Fruit fly (Drosophila melanogaster) whole organism, pupa: ENCODE results near the gene CG34290.

ENCODE experiments used
- CG10348 ChIP-seq: fragments of 200-800 bp; sonication (Bioruptor generic); IDR thresholded peaks from 2 replicates; pipeline ENCODE4 v1.3.6; 2022; ENCODE audit warnings: missing biosample characterization, missing genetic modification characterization
- CG12605 ChIP-seq: fragments of 200-800 bp; sonication (Bioruptor generic); IDR thresholded peaks from 2 replicates; pipeline ENCODE4 v1.3.6; 2022; ENCODE audit warnings: missing biosample characterization, missing genetic modification characterization
- CG13204 ChIP-seq: fragments of 200-800 bp; sonication (Bioruptor generic); optimal IDR thresholded peaks from 2 replicates; lab custom pipeline; 2018; ENCODE audit warnings: missing biosample characterization, mild to moderate bottlenecking, missing genetic modification characterization, moderate library complexity
- CG14655 ChIP-seq: fragments of 200-800 bp; sonication (Bioruptor generic); optimal IDR thresholded peaks from 3 replicates; lab custom pipeline; 2017; ENCODE audit warnings: mild to moderate bottlenecking, missing biosample characterization, missing genetic modification reagents, missing genetic modification characterization
- CG15710 ChIP-seq: fragments of 200-800 bp; sonication (Bioruptor generic); optimal IDR thresholded peaks from 2 replicates; lab custom pipeline; 2018; ENCODE audit warnings: missing biosample characterization, mild to moderate bottlenecking, missing genetic modification characterization, moderate library complexity
- CG17806 ChIP-seq: fragments of 200-800 bp; sonication (Bioruptor generic); optimal IDR thresholded peaks from 2 replicates; lab custom pipeline; 2018; ENCODE audit warnings: missing biosample characterization, mild to moderate bottlenecking, missing genetic modification characterization, moderate library complexity
- CG32121 ChIP-seq: fragments of 200-800 bp; sonication (Bioruptor generic); IDR thresholded peaks from 2 replicates; pipeline ENCODE4 v1.3.6; 2022; ENCODE audit warnings: missing biosample characterization, missing genetic modification characterization
- CG34367 ChIP-seq: fragments of 200-800 bp; sonication (Bioruptor generic); optimal IDR thresholded peaks from 2 replicates; lab custom pipeline; 2018; ENCODE audit warnings: missing biosample characterization, mild to moderate bottlenecking, missing genetic modification characterization
- CG4496 ChIP-seq: fragments of 200-800 bp; sonication (Bioruptor generic); IDR thresholded peaks from 3 replicates; pipeline ENCODE4 v1.3.6; 2022; ENCODE audit warnings: missing biosample characterization, missing genetic modification characterization
- CG8159 ChIP-seq: fragments of 200-800 bp; sonication (Bioruptor generic); optimal IDR thresholded peaks from 3 replicates; lab custom pipeline; 2018; ENCODE audit warnings: missing biosample characterization, mild to moderate bottlenecking, missing genetic modification characterization, moderate library complexity
- CG8301 ChIP-seq: fragments of 200-800 bp; sonication (Bioruptor generic); optimal IDR thresholded peaks from 2 replicates; lab custom pipeline; 2018; ENCODE audit warnings: missing biosample characterization, mild to moderate bottlenecking, missing genetic modification characterization
- CG9948 ChIP-seq: fragments of 200-800 bp; sonication (Bioruptor generic); optimal IDR thresholded peaks from 2 replicates; lab custom pipeline; 2018; ENCODE audit warnings: missing biosample characterization, mild to moderate bottlenecking, missing genetic modification characterization, moderate library complexity
- D1 ChIP-seq: fragments of 200-800 bp; sonication (Bioruptor generic); optimal IDR thresholded peaks from 2 replicates; lab custom pipeline; 2018; ENCODE audit warnings: missing biosample characterization, mild to moderate bottlenecking, missing genetic modification characterization, moderate library complexity
- EcR ChIP-seq: fragments of 200-800 bp; sonication (Bioruptor generic); optimal IDR thresholded peaks from 3 replicates; lab custom pipeline; 2019; ENCODE audit warnings: missing biosample characterization, missing genetic modification characterization, mild to moderate bottlenecking, moderate library complexity, missing genetic modification reagents
- Ets98B ChIP-seq: fragments of 200-800 bp; sonication (Bioruptor generic); IDR thresholded peaks from 2 replicates; pipeline ENCODE4 v1.3.6; 2022; ENCODE audit warnings: missing biosample characterization, missing genetic modification characterization
- Pif1A ChIP-seq: fragments of 200-800 bp; sonication (Bioruptor generic); optimal IDR thresholded peaks from 3 replicates; lab custom pipeline; 2016; ENCODE audit warnings: missing biosample characterization, missing genetic modification characterization
- Pif1B ChIP-seq: fragments of 200-800 bp; sonication (Bioruptor generic); optimal IDR thresholded peaks from 3 replicates; lab custom pipeline; 2016; ENCODE audit warnings: missing biosample characterization, missing genetic modification characterization
- Snoo ChIP-seq: fragments of 200-800 bp; sonication (Bioruptor generic); optimal IDR thresholded peaks from 3 replicates; lab custom pipeline; 2017; ENCODE audit warnings: missing biosample characterization, mild to moderate bottlenecking, missing genetic modification characterization, inconsistent platforms
- fd96Ca ChIP-seq: fragments of 200-800 bp; sonication (Bioruptor generic); IDR thresholded peaks from 3 replicates; pipeline ENCODE4 v1.3.6; 2022; ENCODE audit warnings: missing biosample characterization, missing genetic modification characterization
- gl ChIP-seq: fragments of 200-800 bp; sonication (Bioruptor generic); optimal IDR thresholded peaks from 2 replicates; lab custom pipeline; 2018; ENCODE audit warnings: missing biosample characterization, mild to moderate bottlenecking, missing genetic modification characterization
- rn ChIP-seq: fragments of 200-800 bp; sonication (Bioruptor generic); IDR thresholded peaks from 2 replicates; pipeline ENCODE4 v1.3.6; 2022; ENCODE audit warnings: missing biosample characterization, missing genetic modification characterization

CG34290 gene

DNA sequence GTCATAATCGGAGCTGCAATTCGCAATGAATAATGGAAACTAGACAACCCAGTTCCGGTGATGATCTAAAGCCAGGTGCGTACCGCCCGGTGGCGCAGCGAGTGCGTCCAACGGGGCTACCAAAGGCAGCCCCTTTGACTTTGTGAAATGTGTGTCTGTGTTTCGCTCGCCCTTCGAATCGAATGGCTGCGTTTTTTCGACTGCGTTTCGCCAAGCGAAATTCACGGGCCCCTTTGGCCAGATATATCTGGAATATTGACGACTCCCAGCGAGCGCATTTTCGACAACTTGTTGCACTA is 29.4 kb upstream of the CG34290 start:
- no peak for TF ChIP-seq EcR (GFP tag; lab: Kevin White, UChicago)
- TF ChIP-seq fd96Ca (GFP tag; lab: Robert Waterston, UW), result no peak
- TF ChIP-seq CG14655 (GFP tag; lab: Kevin White, UChicago), result no peak
- TF ChIP-seq Pif1A (GFP tag; lab: Kevin White, UChicago), result no peak
- TF ChIP-seq CG34367 (tag; lab: Kevin White, UChicago), result no peak
- TF ChIP-seq Pif1B (GFP tag; lab: Kevin White, UChicago), result no peak
- TF ChIP-seq CG32121 (GFP tag; lab: Robert Waterston, UW), result no peak
- no peak for TF ChIP-seq gl (tag; lab: Kevin White, UChicago)
- no peak for TF ChIP-seq CG10348 (GFP tag; lab: Robert Waterston, UW)
- no peak for TF ChIP-seq D1
- no peak for TF ChIP-seq CG4496 (GFP tag; lab: Robert Waterston, UW)
- TF ChIP-seq, all 21 proteins: peak for 0

DNA sequence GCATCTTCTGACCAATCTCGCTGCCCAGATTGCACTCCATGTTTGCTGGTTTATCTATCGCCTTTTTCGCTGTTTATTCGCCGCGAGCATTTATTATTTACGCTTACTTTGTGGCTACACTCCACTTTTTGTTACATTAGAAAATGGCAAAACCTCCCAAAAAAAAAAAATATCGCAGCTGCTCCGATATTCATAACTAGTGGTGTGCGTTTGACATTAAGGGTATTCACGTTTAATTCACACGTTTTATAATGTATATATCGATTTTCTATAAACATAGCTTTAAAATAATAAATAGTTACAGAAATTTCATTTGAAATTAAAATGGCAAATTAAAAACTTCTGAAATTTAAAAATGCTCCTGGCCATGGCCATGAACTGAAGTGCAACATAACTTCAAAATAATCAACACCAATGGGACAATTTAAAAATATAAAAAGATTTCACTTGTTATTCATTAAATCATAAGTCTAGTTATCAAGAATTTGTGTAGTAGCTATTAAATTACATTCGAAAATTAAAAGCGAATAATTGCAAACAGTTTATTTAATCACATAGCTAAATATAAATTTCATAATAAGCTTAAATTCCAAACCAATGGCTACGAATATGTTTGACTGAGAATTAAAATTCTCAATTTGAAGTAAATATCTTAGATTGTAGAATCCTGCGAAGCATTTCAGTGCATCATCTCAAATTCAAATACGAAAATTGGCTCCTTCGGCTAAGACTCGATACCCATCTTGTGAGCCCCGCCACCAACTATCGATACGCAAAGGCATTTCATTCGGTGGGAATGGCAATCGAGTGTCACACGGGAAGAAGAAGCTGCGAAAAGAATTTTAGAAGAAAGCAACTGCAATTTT is 28.8 kb upstream of the CG34290 start, which contains the start of the genes Nab2 and BRWD3:
Nab2 (minus strand) TSS at position 203 of the 866 bp plus-strand sequence.
BRWD3 (plus strand) TSS at position 784 of the 866 bp plus-strand sequence.
- peak; percentile 8; the same call in 1 of the 2 replicates for TF ChIP-seq CG12605 (GFP tag; lab: Robert Waterston, UW)
- TF ChIP-seq CG9948 (tag; lab: Kevin White, UChicago), result no peak
- 0 out of 3 replicates have a peak, but pooled peaks have one; percentile 8 for TF ChIP-seq CG4496 (GFP tag; lab: Robert Waterston, UW)
- no peak for TF ChIP-seq CG10348 (GFP tag; lab: Robert Waterston, UW)
- TF ChIP-seq CG8159, result peak; percentile 15
- no peak for TF ChIP-seq Snoo
- 0 out of 2 replicates have a peak, but pooled peaks have one; percentile 50 for TF ChIP-seq CG32121 (GFP tag; lab: Robert Waterston, UW)
- TF ChIP-seq rn, result peak; percentile 20; the same call in 1 of the 2 replicates
- TF ChIP-seq fd96Ca (GFP tag; lab: Robert Waterston, UW), result peak; percentile 21; the same call in 1 of the 3 replicates

DNA sequence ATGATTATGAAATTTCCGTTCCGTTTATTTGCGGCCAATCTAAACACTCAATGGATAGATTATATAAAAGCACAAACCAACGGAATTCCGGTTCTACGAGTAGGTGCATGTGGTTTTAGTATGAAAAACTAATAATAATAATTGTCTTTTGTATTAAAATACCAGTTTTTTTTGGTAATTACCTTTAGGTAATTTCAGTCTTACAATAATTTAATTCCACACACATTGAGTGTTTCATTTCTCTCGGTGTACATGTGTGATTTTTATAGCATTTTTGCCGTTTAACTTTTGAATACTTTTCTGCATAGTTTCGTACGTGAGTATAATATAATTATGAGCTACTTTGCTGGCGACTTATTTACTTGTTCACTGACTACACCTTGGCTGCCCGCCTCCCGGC is 13.4 kb upstream of the CG34290 start:
- TF ChIP-seq CG12605 (GFP tag; lab: Robert Waterston, UW) (no peak), CG32121 (GFP tag; lab: Robert Waterston, UW) (no peak), gl (tag; lab: Kevin White, UChicago) (no peak), rn (no peak), CG17806 (tag; lab: Kevin White, UChicago) (no peak), Pif1B (GFP tag; lab: Kevin White, UChicago) (no peak), CG10348 (GFP tag; lab: Robert Waterston, UW) (no peak), CG4496 (GFP tag; lab: Robert Waterston, UW) (no peak), Pif1A (GFP tag; lab: Kevin White, UChicago) (no peak), CG14655 (GFP tag; lab: Kevin White, UChicago) (no peak), CG13204 (GFP tag; lab: Kevin White, UChicago) (no peak), CG9948 (tag; lab: Kevin White, UChicago) (no peak)

DNA sequence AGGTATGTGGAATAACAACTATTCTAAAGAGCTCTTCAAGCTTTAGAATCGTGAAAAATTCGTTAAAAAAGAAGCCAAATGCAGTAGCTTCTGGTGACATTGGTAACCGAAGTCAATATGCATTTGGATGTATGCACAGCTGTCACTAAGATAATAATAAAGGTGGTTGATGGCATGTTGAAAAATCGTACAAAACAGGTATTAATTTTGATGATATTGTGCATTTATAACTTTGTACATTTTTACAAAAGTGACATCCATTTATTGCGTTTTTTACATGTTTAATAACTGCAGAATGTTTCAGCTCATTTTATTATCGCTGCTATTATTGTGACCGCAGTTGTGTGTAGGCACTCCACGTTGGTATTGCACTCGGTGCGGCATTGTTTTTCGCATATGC is 11.9 kb upstream of the CG34290 start:
- TF ChIP-seq rn (no peak), Pif1A (GFP tag; lab: Kevin White, UChicago) (peak; percentile 24), CG8159 (no peak), CG14655 (GFP tag; lab: Kevin White, UChicago) (no peak), Pif1B (GFP tag; lab: Kevin White, UChicago) (no peak), CG34367 (tag; lab: Kevin White, UChicago) (no peak), CG17806 (tag; lab: Kevin White, UChicago) (peak; percentile 21), EcR (GFP tag; lab: Kevin White, UChicago) (no peak), CG8301 (tag; lab: Kevin White, UChicago) (peak; percentile 1), CG10348 (GFP tag; lab: Robert Waterston, UW) (no peak), CG9948 (tag; lab: Kevin White, UChicago) (peak; percentile 37), CG12605 (GFP tag; lab: Robert Waterston, UW) (no peak), Snoo (no peak), D1 (no peak), CG4496 (GFP tag; lab: Robert Waterston, UW) (peak; percentile 72; the same call in 2 of the 3 replicates), CG13204 (GFP tag; lab: Kevin White, UChicago) (no peak), CG32121 (GFP tag; lab: Robert Waterston, UW) (0 out of 2 replicates have a peak, but pooled peaks have one; percentile 37), gl (tag; lab: Kevin White, UChicago) (no peak), CG15710 (tag; lab: Kevin White, UChicago) (peak; percentile 31), fd96Ca (GFP tag; lab: Robert Waterston, UW) (no peak), Ets98B (GFP tag; lab: Robert Waterston, UW) (peak; percentile 16; the same call in 1 of the 2 replicates)

DNA sequence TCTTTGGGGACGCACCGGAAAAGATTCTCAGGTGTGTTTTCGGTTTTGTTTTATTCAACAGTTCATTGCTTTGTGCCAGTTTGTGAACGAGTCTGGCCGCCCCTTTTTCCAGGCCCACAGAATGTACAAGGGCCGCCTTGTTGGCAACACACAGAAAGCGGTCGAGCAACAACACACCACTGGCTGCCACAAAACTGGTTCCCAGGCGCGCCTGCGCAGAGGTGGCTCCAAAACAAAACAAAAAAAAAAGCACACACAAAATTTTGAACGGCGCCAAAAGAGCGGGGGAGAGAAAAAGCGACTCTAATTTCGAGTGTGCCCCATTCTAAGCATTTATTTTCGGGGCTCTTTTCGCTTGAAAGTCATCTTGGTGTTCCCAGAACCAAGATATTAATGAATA is 9.5 kb upstream of the CG34290 start:
- TF ChIP-seq Snoo (no peak), CG32121 (GFP tag; lab: Robert Waterston, UW) (no peak), EcR (GFP tag; lab: Kevin White, UChicago) (peak; percentile 86), CG13204 (GFP tag; lab: Kevin White, UChicago) (peak; percentile 12)

DNA sequence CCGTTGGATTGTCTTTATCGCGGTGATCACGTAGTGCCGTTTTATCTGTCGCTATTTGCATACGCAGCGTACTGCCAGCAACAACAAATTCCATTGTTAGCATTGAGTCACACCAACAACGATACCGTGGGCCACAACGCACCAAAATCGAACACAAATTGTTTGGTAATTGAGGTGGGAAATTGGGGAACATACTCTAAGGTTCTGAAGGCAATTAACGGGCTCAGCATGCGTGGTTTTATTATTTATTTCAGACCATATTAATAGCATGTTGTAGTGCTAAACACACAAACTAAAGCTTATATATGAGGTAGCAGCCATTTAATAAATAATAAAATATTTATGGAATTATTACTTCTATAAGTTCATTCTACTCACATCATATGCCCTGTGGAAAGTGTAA is 8.9 kb upstream of the CG34290 start:
- TF ChIP-seq EcR (GFP tag; lab: Kevin White, UChicago) (no peak), Pif1A (GFP tag; lab: Kevin White, UChicago) (peak; percentile 15), CG17806 (tag; lab: Kevin White, UChicago) (peak; percentile 8), CG4496 (GFP tag; lab: Robert Waterston, UW) (peak; percentile 37; the same call in 2 of the 3 replicates), CG32121 (GFP tag; lab: Robert Waterston, UW) (no peak), Snoo (peak; percentile 37), gl (tag; lab: Kevin White, UChicago) (no peak), CG34367 (tag; lab: Kevin White, UChicago) (no peak), CG13204 (GFP tag; lab: Kevin White, UChicago) (no peak), CG8301 (tag; lab: Kevin White, UChicago) (peak; percentile 12), rn (no peak), CG9948 (tag; lab: Kevin White, UChicago) (peak; percentile 40), CG15710 (tag; lab: Kevin White, UChicago) (no peak), CG8159 (peak; percentile 51), CG12605 (GFP tag; lab: Robert Waterston, UW) (no peak), CG14655 (GFP tag; lab: Kevin White, UChicago) (peak; percentile 49), Pif1B (GFP tag; lab: Kevin White, UChicago) (peak; percentile 48), Ets98B (GFP tag; lab: Robert Waterston, UW) (no peak), CG10348 (GFP tag; lab: Robert Waterston, UW) (no peak)
- TF ChIP-seq, all 21 proteins: peak for 9
